Fruit fly (Drosophila melanogaster): ENCODE measurements around the gene CG44532.

CG44532 gene

dm6 chrX:9152127-9152598 lies 9.7 kb upstream of the CG44532 start (continued):
- TF ChIP-seq gsb (GFP tag; IDR thresholded peaks at IDR 0.05) (no peak), da (GFP tag; optimal IDR thresholded peaks at IDR 0.05) (no peak), CG11696 (GFP tag; IDR thresholded peaks at IDR 0.05) (0 out of 2 replicates have a peak, but pooled peaks have one; percentile 29), br (optimal IDR thresholded peaks at IDR 0.05) (no peak), CG12155 (GFP tag; optimal IDR thresholded peaks at IDR 0.05) (peak; percentile 8), Dad (GFP tag; optimal IDR thresholded peaks at IDR 0.05) (peak; percentile 6), CG2875 (GFP tag; optimal IDR thresholded peaks at IDR 0.05) (no peak), usp (GFP tag; optimal IDR thresholded peaks at IDR 0.05) (no peak), Chrac-16 (GFP tag; optimal IDR thresholded peaks at IDR 0.05) (peak; percentile 24), CG15269 (tag; optimal IDR thresholded peaks at IDR 0.05) (no peak), dpn (GFP tag; optimal IDR thresholded peaks at IDR 0.05) (peak; percentile 9 to 24), wor (GFP tag; IDR thresholded peaks at IDR 0.05) (no peak), sob (GFP tag; IDR thresholded peaks at IDR 0.05) (peak; percentile 64; the same call in 1 of the 2 replicates), CrebB (tag; optimal IDR thresholded peaks at IDR 0.05) (peak; percentile 12), Dp (GFP tag; optimal IDR thresholded peaks at IDR 0.05) (no peak), CG11723 (GFP tag; optimal IDR thresholded peaks at IDR 0.05) (no peak), Trl (optimal IDR thresholded peaks at IDR 0.05) (no peak), Trl (GFP tag; optimal IDR thresholded peaks at IDR 0.05) (no peak), Max (GFP tag; optimal IDR thresholded peaks at IDR 0.05) (no peak), CG16863 (GFP tag; optimal IDR thresholded peaks at IDR 0.05) (no peak), sens (GFP tag) (peak; percentile 79), CG10267 (tag; optimal IDR thresholded peaks at IDR 0.05) (peak; percentile 24), ERR (GFP tag; optimal IDR thresholded peaks at IDR 0.05) (peak; percentile 41), ham (GFP tag; IDR thresholded peaks at IDR 0.05) (no peak), eve (GFP tag; optimal IDR thresholded peaks at IDR 0.05) (no peak), CG17328 (GFP tag; IDR thresholded peaks at IDR 0.05) (0 out of 2 replicates have a peak, but pooled peaks have one; percentile 11), B-H2 (GFP tag; optimal IDR thresholded peaks at IDR 0.05) (no peak), CG9437 (GFP tag; optimal IDR thresholded peaks at IDR 0.05) (no peak), CG18619 (GFP tag; optimal IDR thresholded peaks at IDR 0.05) (no peak), fd3F (GFP tag; optimal IDR thresholded peaks at IDR 0.05) (peak; percentile 41), yki (optimal IDR thresholded peaks at IDR 0.05) (no peak), CG32772 (GFP tag; IDR thresholded peaks at IDR 0.05) (0 out of 2 replicates have a peak, but pooled peaks have one; percentile 29), Dek (tag; optimal IDR thresholded peaks at IDR 0.05) (peak; percentile 35), ewg (GFP tag; optimal IDR thresholded peaks at IDR 0.05) (no peak), zfh1 (GFP tag; IDR thresholded peaks at IDR 0.05) (peak; percentile 49; the same call in 1 of the 3 replicates), E2f1 (GFP tag; IDR thresholded peaks at IDR 0.05) (no peak), HLH54F (GFP tag; optimal IDR thresholded peaks at IDR 0.05) (no peak), Usf (GFP tag; optimal IDR thresholded peaks at IDR 0.05) (no peak), CG10366 (GFP tag; IDR thresholded peaks at IDR 0.05) (0 out of 2 replicates have a peak, but pooled peaks have one; percentile 18), Scr (GFP tag; IDR thresholded peaks at IDR 0.05; ENCODE audit: partially characterized antibody) (no peak), tgo (GFP tag; IDR thresholded peaks at IDR 0.05) (0 out of 3 replicates have a peak, but pooled peaks have one; percentile 15), Dbx (GFP tag; IDR thresholded peaks at IDR 0.05) (peak; percentile 75; the same call in 2 of the 3 replicates), CG10147 (GFP tag; optimal IDR thresholded peaks at IDR 0.05) (no peak), CG31224 (GFP tag; IDR thresholded peaks at IDR 0.05) (no peak), onecut (GFP tag; IDR thresholded peaks at IDR 0.05) (peak; percentile 71; the same call in 1 of the 2 replicates), Nf-YB (GFP tag; optimal IDR thresholded peaks at IDR 0.05) (peak; percentile 53), CG10543 (GFP tag; optimal IDR thresholded peaks at IDR 0.05) (peak; percentile 68), ATbp (GFP tag; optimal IDR thresholded peaks at IDR 0.05) (peak; percentile 84), CG10979 (tag; optimal IDR thresholded peaks at IDR 0.05) (peak; percentile 48), Lpt (GFP tag; optimal IDR thresholded peaks at IDR 0.05) (no peak), jing (GFP tag; optimal IDR thresholded peaks at IDR 0.05) (no peak), bcd (GFP tag; optimal IDR thresholded peaks at IDR 0.05) (peak; percentile 24)
